Worm (Caenorhabditis elegans) whole organism, L2 larva: ENCODE results near the gene prp-3.
A peak's percentile ranks its signal among the peaks of the same experiment; 100 is the strongest.

Experiments used
- C34F6.9 ChIP-seq: fragments of 150-350 bp; optimal IDR thresholded peaks from 2 replicates; lab custom pipeline; 2014; ENCODE audit warnings: missing biosample characterization, missing genetic modification characterization
- F13H6.1 ChIP-seq: sonication (generic microtip); optimal IDR thresholded peaks from 2 replicates; lab custom pipeline; 2016; ENCODE audit warnings: missing genetic modification characterization, missing compliant biosample characterization
- R02D3.7 ChIP-seq: fragments of 150-350 bp; optimal IDR thresholded peaks from 2 replicates; lab custom pipeline; 2014; ENCODE audit warnings: missing biosample characterization, missing genetic modification characterization
- Y55F3AM.14 ChIP-seq: fragments of 200-800 bp; sonication (Bioruptor generic); optimal IDR thresholded peaks from 2 replicates; lab custom pipeline; 2018; ENCODE audit warnings: mild to moderate bottlenecking, missing genetic modification characterization, missing compliant biosample characterization
- ZK546.5 ChIP-seq: sonication (generic microtip); optimal IDR thresholded peaks from 2 replicates; lab custom pipeline; 2017; ENCODE audit warnings: missing biosample characterization, missing genetic modification characterization
- alr-1 ChIP-seq: fragments of 150-350 bp; optimal IDR thresholded peaks from 2 replicates; lab custom pipeline; 2014; ENCODE audit warnings: missing biosample characterization, missing genetic modification characterization
- aly-2 ChIP-seq: fragments of 150-350 bp; optimal IDR thresholded peaks from 2 replicates; lab custom pipeline; 2014; ENCODE audit warnings: missing biosample characterization, missing genetic modification characterization
- blmp-1 ChIP-seq: sonication (generic microtip); optimal IDR thresholded peaks from 2 replicates; lab custom pipeline; 2017; ENCODE audit warnings: missing genetic modification characterization, mild to moderate bottlenecking, missing compliant biosample characterization, antibody characterized with exemption, moderate library complexity; ENCODE audit not compliant: insufficient read depth
- ceh-82 ChIP-seq: fragments of 150-350 bp; optimal IDR thresholded peaks from 2 replicates; lab custom pipeline; 2014; ENCODE audit warnings: missing biosample characterization, missing genetic modification characterization
- crh-2 ChIP-seq: sonication (generic microtip); optimal IDR thresholded peaks from 2 replicates; lab custom pipeline; 2017; ENCODE audit warnings: missing biosample characterization, missing genetic modification characterization
- dmd-4 ChIP-seq: sonication (generic microtip); optimal IDR thresholded peaks from 2 replicates; lab custom pipeline; 2017; ENCODE audit warnings: missing biosample characterization, missing genetic modification characterization
- elt-1 ChIP-seq: fragments of 150-350 bp; optimal IDR thresholded peaks from 2 replicates; lab custom pipeline; 2014; ENCODE audit warnings: missing biosample characterization, missing genetic modification characterization
- elt-3 ChIP-seq: sonication (generic microtip); optimal IDR thresholded peaks from 2 replicates; lab custom pipeline; 2017; ENCODE audit warnings: missing biosample characterization, missing genetic modification characterization
- fos-1 ChIP-seq: fragments of 150-350 bp; optimal IDR thresholded peaks from 2 replicates; lab custom pipeline; 2014; ENCODE audit warnings: missing biosample characterization, missing genetic modification characterization
- gmeb-1 ChIP-seq: fragments of 150-350 bp; optimal IDR thresholded peaks from 2 replicates; lab custom pipeline; 2014; ENCODE audit warnings: missing biosample characterization, missing genetic modification characterization
- lin-11 ChIP-seq: fragments of 150-350 bp; sonication (generic microtip); optimal IDR thresholded peaks from 2 replicates; lab custom pipeline; 2014; ENCODE audit warnings: missing biosample characterization, missing genetic modification characterization, inconsistent platforms, mixed read lengths
- lin-13 ChIP-seq: fragments of 150-350 bp; optimal IDR thresholded peaks from 2 replicates; lab custom pipeline; 2014; ENCODE audit warnings: missing biosample characterization, missing genetic modification reagents, missing genetic modification characterization
- lsy-2 ChIP-seq, 2 experiments: fragments of 150-350 bp in 1 of 2; sonication (generic microtip) in 1 of 2; optimal IDR thresholded peaks; 2 replicates each; lab custom pipeline; 2014 to 2017; ENCODE audit warnings: missing biosample characterization in 2 of 2, missing genetic modification characterization in 2 of 2
- mab-5 ChIP-seq: fragments of 150-350 bp; optimal IDR thresholded peaks from 2 replicates; lab custom pipeline; 2014; ENCODE audit warnings: missing biosample characterization, missing genetic modification characterization
- mbf-1 ChIP-seq: sonication (generic microtip); optimal IDR thresholded peaks from 2 replicates; lab custom pipeline; 2017; ENCODE audit warnings: missing biosample characterization, missing genetic modification characterization
- nhr-10 ChIP-seq: sonication (generic microtip); optimal IDR thresholded peaks from 2 replicates; lab custom pipeline; 2017; ENCODE audit warnings: missing biosample characterization, missing genetic modification characterization
- nhr-12 ChIP-seq: fragments of 150-350 bp; optimal IDR thresholded peaks from 2 replicates; lab custom pipeline; 2014; ENCODE audit warnings: missing biosample characterization, missing genetic modification characterization
- nhr-129 ChIP-seq: fragments of 150-350 bp; optimal IDR thresholded peaks from 2 replicates; lab custom pipeline; 2014; ENCODE audit warnings: missing biosample characterization, missing genetic modification characterization
- nhr-21 ChIP-seq: fragments of 150-350 bp; optimal IDR thresholded peaks from 2 replicates; lab custom pipeline; 2014; ENCODE audit warnings: missing biosample characterization, missing genetic modification characterization
- nhr-23 ChIP-seq: fragments of 150-350 bp; optimal IDR thresholded peaks from 2 replicates; lab custom pipeline; 2014; ENCODE audit warnings: missing biosample characterization, missing genetic modification reagents, missing genetic modification characterization
- nhr-237 ChIP-seq: fragments of 150-350 bp; optimal IDR thresholded peaks from 2 replicates; lab custom pipeline; 2014; ENCODE audit warnings: missing biosample characterization, missing genetic modification characterization
- nhr-25 ChIP-seq: fragments of 150-350 bp; sonication (generic microtip); optimal IDR thresholded peaks from 3 replicates; lab custom pipeline; 2014; ENCODE audit warnings: missing biosample characterization, missing genetic modification characterization
- nhr-6 ChIP-seq: fragments of 150-350 bp; optimal IDR thresholded peaks from 2 replicates; lab custom pipeline; 2014; ENCODE audit warnings: missing biosample characterization, missing genetic modification characterization
- nhr-77 ChIP-seq: fragments of 150-350 bp; optimal IDR thresholded peaks from 2 replicates; lab custom pipeline; 2014; ENCODE audit warnings: missing biosample characterization, missing genetic modification characterization
- peb-1 ChIP-seq: fragments of 150-350 bp; optimal IDR thresholded peaks from 2 replicates; lab custom pipeline; 2014; ENCODE audit warnings: missing biosample characterization, missing genetic modification characterization
- sem-4 ChIP-seq: fragments of 150-350 bp; optimal IDR thresholded peaks from 2 replicates; lab custom pipeline; 2014; ENCODE audit warnings: missing biosample characterization, missing genetic modification reagents, missing genetic modification characterization
- skn-1 ChIP-seq: sonication (generic microtip); optimal IDR thresholded peaks from 2 replicates; lab custom pipeline; 2017; ENCODE audit warnings: missing biosample characterization, missing genetic modification characterization
- sma-3 ChIP-seq: sonication (generic microtip); optimal IDR thresholded peaks from 2 replicates; lab custom pipeline; 2016; ENCODE audit warnings: missing genetic modification reagents, missing genetic modification characterization, missing compliant biosample characterization
- sma-9 ChIP-seq, 2 experiments: fragments of 150-350 bp in 1 of 2; sonication (generic microtip) in 1 of 2; optimal IDR thresholded peaks; 2 replicates each; lab custom pipeline; 2014 to 2016; ENCODE audit warnings: missing genetic modification characterization in 2 of 2, mild to moderate bottlenecking in 1 of 2, missing biosample characterization in 1 of 2, missing compliant biosample characterization in 1 of 2, missing genetic modification reagents in 1 of 2, moderate library complexity in 1 of 2
- unc-39 ChIP-seq: fragments of 150-350 bp; optimal IDR thresholded peaks from 2 replicates; lab custom pipeline; 2014; ENCODE audit warnings: missing biosample characterization, missing genetic modification characterization
- unc-55 ChIP-seq: fragments of 150-350 bp; sonication (generic microtip); optimal IDR thresholded peaks from 3 replicates; lab custom pipeline; 2014; ENCODE audit warnings: missing biosample characterization, missing genetic modification reagents, missing genetic modification characterization
- unc-62 ChIP-seq: fragments of 150-350 bp; optimal IDR thresholded peaks from 2 replicates; lab custom pipeline; 2014; ENCODE audit warnings: missing biosample characterization, missing genetic modification reagents, missing genetic modification characterization
- zag-1 ChIP-seq: fragments of 150-350 bp; optimal IDR thresholded peaks from 2 replicates; lab custom pipeline; 2014; ENCODE audit warnings: missing biosample characterization, missing genetic modification characterization
- ztf-1 ChIP-seq: fragments of 200-800 bp; sonication (Bioruptor generic); conservative IDR thresholded peaks from 2 replicates; pipeline ENCODE4 v1.3.6; 2022; ENCODE audit warnings: missing genetic modification characterization, missing compliant biosample characterization
- ztf-11 ChIP-seq: sonication (generic microtip); optimal IDR thresholded peaks from 2 replicates; lab custom pipeline; 2017; ENCODE audit warnings: missing biosample characterization, missing genetic modification characterization
- ztf-4 ChIP-seq: fragments of 150-350 bp; optimal IDR thresholded peaks from 2 replicates; lab custom pipeline; 2014; ENCODE audit warnings: missing biosample characterization, missing genetic modification characterization

Gene prp-3

DNA sequence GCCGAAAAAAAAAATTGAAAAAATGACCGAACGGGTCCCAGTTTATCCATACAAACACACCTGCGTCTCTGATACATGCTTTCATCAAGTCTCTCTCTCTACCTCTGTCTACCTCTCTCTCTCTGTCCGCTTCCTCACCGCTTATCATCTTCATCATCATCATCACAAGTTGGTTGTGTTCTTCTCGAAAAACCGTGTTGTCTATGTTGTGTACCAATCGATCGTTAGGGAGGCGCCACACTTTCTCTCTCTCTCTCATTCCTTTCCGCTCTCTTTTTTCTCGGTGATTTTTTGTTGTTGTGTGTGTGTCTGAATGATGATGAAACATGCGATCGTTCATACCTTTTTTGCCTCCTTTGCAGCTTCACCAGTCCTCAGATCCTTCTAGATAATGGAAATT is 35.9 kb upstream of the prp-3 start:
- TF ChIP-seq aly-2 (tag; lab: Kevin White, UChicago) (no peak), gmeb-1 (tag; lab: Kevin White, UChicago) (no peak), unc-62 (no peak), blmp-1 (tag; lab: Kevin White, UChicago) (peak; percentile 17), ztf-1 (GFP tag; lab: Robert Waterston, UW) (no peak), nhr-25 (tag; lab: Kevin White, UChicago) (peak; percentile 68), lsy-2 (tag; optimal IDR thresholded peaks at IDR 0.05; lab: Kevin White, UChicago) (peak in 1 of 2 experiments; percentile 53), R02D3.7 (tag; lab: Kevin White, UChicago) (no peak), Y55F3AM.14 (GFP tag; lab: Kevin White, UChicago) (no peak), crh-2 (peak; percentile 43), nhr-77 (tag; lab: Kevin White, UChicago) (no peak), unc-55 (GFP tag; lab: Kevin White, UChicago) (no peak), sma-9 (GFP tag; optimal IDR thresholded peaks at IDR 0.05; lab: Kevin White, UChicago) (peak; percentile 12), sma-9 (tag; optimal IDR thresholded peaks at IDR 0.05; lab: Kevin White, UChicago) (no peak), nhr-129 (tag; lab: Kevin White, UChicago) (peak; percentile 77), sem-4 (no peak), ztf-4 (no peak), lin-13 (GFP tag; lab: Kevin White, UChicago) (peak; percentile 2), ztf-11 (tag; lab: Kevin White, UChicago) (no peak), elt-3 (tag; lab: Kevin White, UChicago) (no peak), nhr-12 (tag; lab: Kevin White, UChicago) (no peak), elt-1 (tag; lab: Kevin White, UChicago) (no peak), nhr-10 (no peak), zag-1 (no peak), skn-1 (tag; lab: Kevin White, UChicago) (peak; percentile 3), sma-3 (peak; percentile 51), nhr-237 (no peak), mbf-1 (tag; lab: Kevin White, UChicago) (no peak), dmd-4 (tag; lab: Kevin White, UChicago) (no peak), F13H6.1 (peak; percentile 10), mab-5 (tag; lab: Kevin White, UChicago) (no peak), nhr-6 (tag; lab: Kevin White, UChicago) (no peak), ZK546.5 (tag; lab: Kevin White, UChicago) (no peak), nhr-23 (tag; lab: Kevin White, UChicago) (no peak), C34F6.9 (tag; lab: Kevin White, UChicago) (peak; percentile 40), peb-1 (no peak), fos-1 (tag; lab: Kevin White, UChicago) (peak; percentile 64), nhr-21 (tag; lab: Kevin White, UChicago) (peak; percentile 29)

DNA sequence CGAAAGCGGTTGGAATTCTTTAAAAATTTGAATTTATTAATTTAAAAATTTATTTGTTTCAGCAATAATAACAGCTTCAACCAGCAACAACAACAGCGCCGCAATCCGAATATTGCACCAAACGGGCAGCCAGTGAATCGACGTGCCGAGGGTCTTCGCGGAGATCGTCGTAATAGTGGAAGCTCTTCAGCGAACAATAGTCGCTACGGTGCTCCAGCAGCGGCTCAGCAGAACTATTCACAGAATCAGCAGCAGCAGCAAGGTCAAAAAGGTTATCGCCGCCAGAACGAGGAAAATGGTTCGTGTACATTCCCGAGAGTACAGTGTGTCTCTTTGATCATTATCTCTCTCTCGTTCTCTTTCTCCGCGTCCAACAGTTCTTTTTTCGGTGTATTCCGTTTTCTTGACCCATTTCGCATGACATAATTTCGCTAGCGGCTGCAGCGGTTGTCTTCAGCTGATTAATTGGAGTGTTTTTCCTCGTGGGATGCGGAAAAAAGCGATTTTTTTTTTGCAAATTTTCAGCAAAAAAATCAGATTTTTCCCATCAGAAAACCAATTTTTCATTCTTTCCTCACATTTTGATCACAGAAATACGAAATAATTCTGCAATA is 35.3 kb upstream of the prp-3 start:
- no peak for TF ChIP-seq aly-2 (tag; lab: Kevin White, UChicago)
- TF ChIP-seq sem-4: no peak
- TF ChIP-seq Y55F3AM.14 (GFP tag; lab: Kevin White, UChicago): no peak
- no peak for TF ChIP-seq lin-13 (GFP tag; lab: Kevin White, UChicago)
- no peak for TF ChIP-seq ztf-11 (tag; lab: Kevin White, UChicago)
- no peak for TF ChIP-seq nhr-21 (tag; lab: Kevin White, UChicago)
- no peak for TF ChIP-seq sma-9 (GFP tag; optimal IDR thresholded peaks at IDR 0.05; lab: Kevin White, UChicago)
- TF ChIP-seq sma-9 (tag; optimal IDR thresholded peaks at IDR 0.05; lab: Kevin White, UChicago): no peak
- no peak for TF ChIP-seq mbf-1 (tag; lab: Kevin White, UChicago)
- no peak for TF ChIP-seq unc-39 (tag; lab: Kevin White, UChicago)
- no peak for TF ChIP-seq lin-11 (tag; lab: Kevin White, UChicago)
- TF ChIP-seq ceh-82 (tag; lab: Kevin White, UChicago): no peak
- TF ChIP-seq nhr-23 (tag; lab: Kevin White, UChicago): no peak
- no peak for TF ChIP-seq gmeb-1 (tag; lab: Kevin White, UChicago)
- TF ChIP-seq ZK546.5 (tag; lab: Kevin White, UChicago): no peak
- TF ChIP-seq F13H6.1: no peak
- TF ChIP-seq unc-55 (GFP tag; lab: Kevin White, UChicago): no peak
- TF ChIP-seq dmd-4 (tag; lab: Kevin White, UChicago): no peak
- TF ChIP-seq nhr-10: no peak
- TF ChIP-seq nhr-6 (tag; lab: Kevin White, UChicago): no peak
- TF ChIP-seq alr-1 (tag; lab: Kevin White, UChicago): no peak
